Worm (Caenorhabditis elegans): ENCODE data around the gene nkb-3.

The nkb-3 gene

DNA sequence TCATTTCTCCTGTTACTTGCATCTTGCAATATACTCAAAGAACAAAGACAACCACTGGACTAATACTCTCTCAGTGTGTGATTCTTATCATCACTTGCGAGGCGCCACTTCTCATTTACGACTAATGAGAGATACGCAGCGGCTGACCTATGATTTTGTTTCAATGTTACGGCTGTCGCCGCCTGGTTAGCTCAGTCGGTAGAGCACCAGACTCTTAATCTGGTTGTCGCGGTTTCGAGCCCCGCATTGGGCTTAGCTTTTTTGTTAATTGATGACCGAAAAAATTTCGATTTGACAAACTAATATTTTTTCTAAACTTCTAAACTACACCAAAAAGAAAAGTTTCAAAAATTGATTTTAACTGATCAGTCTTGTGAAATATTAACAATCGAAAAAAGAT lies 54.0 kb downstream of the nkb-3 start:
- TF ChIP-seq dve-1 (tag; optimal IDR thresholded peaks at IDR 0.05), result peak; percentile 59
- TF ChIP-seq C38D4.7 (GFP tag; optimal IDR thresholded peaks at IDR 0.05), result no peak
- TF ChIP-seq nfya-1 (tag; optimal IDR thresholded peaks at IDR 0.05), result no peak
- no peak for TF ChIP-seq lin-11 (tag; optimal IDR thresholded peaks at IDR 0.05)
- no peak for TF ChIP-seq ceh-31 (tag; optimal IDR thresholded peaks at IDR 0.05)
- TF ChIP-seq hlh-15 (tag; optimal IDR thresholded peaks at IDR 0.05), result no peak
- peak; percentile 41 for TF ChIP-seq elt-2 (tag; optimal IDR thresholded peaks at IDR 0.05)
- no peak for TF ChIP-seq ets-4 (tag; optimal IDR thresholded peaks at IDR 0.05)
- 0 out of 2 replicates have a peak, but pooled peaks have one; percentile 16 for TF ChIP-seq ceh-45 (GFP tag; IDR thresholded peaks at IDR 0.05)
- peak; percentile 26 for TF ChIP-seq sox-4 (tag; optimal IDR thresholded peaks at IDR 0.05)
- no peak for TF ChIP-seq pat-9 (tag; optimal IDR thresholded peaks at IDR 0.05)
- no peak for TF ChIP-seq ceh-6 (GFP tag; optimal IDR thresholded peaks at IDR 0.05)
- peak; percentile 11 for TF ChIP-seq rnt-1 (tag; optimal IDR thresholded peaks at IDR 0.05)
- no peak for TF ChIP-seq syd-9 (tag; optimal IDR thresholded peaks at IDR 0.05)
- peak; percentile 71 for TF ChIP-seq sdc-2 (tag; optimal IDR thresholded peaks at IDR 0.05)

Data from whole organism, late embryonic.